Worm (Caenorhabditis elegans) whole organism, L2 larva: ENCODE results near the gene mcm-5.

ENCODE experiments used
- ceh-82 ChIP-seq: fragments of 150-350 bp; optimal IDR thresholded peaks from 2 replicates; lab custom pipeline; 2014; ENCODE audit warnings: missing biosample characterization, missing genetic modification characterization
- nhr-77 ChIP-seq: fragments of 150-350 bp; optimal IDR thresholded peaks from 2 replicates; lab custom pipeline; 2014; ENCODE audit warnings: missing biosample characterization, missing genetic modification characterization

DNA sequence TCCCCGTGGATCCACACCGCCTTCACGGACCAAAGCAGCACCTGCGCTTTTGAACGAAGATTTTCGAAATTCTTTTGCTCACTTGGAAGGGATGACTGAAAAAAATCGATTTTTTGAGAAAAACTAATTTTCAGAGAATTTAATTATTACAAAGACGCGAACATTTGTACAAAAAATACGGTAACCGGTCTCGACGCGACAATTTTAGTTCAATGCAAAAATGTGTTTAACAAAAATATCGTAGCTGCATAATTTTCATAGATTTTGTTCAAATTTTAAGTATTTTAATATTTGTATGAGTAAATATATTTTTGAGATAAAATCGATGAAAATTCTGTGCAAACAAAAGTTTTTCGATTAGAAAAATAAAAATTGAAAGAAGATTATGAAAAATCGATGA lies 28.0 kb downstream of the mcm-5 start, which contains the start of gene T08A11.1:
- TF ChIP-seq nhr-77 (tag; lab: Kevin White, UChicago) (no peak), ceh-82 (tag; lab: Kevin White, UChicago) (no peak)
